Fruit fly (Drosophila melanogaster): ENCODE data around the gene pie.

The pie gene

DNA sequence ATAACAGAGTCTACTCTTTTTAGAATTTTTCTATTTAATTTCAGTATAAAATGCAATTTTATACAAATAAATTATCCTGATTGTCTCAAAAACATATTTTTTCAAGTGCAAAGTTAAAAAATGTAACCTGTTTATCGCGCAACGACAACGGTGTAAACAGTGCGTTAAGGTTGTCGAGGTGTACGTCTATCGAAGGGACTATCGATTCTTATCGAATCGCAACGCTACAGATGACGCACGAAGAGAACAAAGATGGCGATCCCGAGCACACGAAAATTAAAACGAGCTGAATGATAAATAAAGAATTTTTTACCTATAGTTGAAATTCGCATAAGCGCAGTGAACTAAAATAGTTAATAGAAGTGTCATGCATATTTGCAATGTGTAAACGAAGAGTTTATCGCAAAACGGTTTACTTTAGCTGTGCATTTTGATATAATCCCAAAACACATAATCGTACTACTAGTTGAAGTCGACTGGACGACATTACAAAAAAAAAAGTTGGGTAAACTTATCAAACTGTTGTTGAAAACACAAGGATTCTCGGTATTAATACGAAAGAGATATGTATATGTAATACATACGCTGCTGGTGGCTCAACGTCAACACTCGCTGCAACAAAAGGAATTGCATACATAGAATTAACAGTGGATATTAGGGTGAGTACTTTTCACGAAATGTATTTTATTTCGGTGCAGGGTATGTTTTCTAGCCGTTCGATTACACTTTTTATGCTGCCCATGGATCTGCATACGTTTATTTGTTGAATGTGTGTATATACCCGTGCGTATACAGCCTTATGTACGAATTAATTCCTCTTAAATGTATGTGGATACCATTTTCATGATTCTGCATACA is 34.5 kb downstream of the pie start, which contains the start of gene da (continued):
- peak; percentile 43 for TF ChIP-seq twi (tag; optimal IDR thresholded peaks at IDR 0.05)
- TF ChIP-seq trh (GFP tag; optimal IDR thresholded peaks at IDR 0.05): no peak
- TF ChIP-seq CG11504 (tag; optimal IDR thresholded peaks at IDR 0.05): peak; percentile 72
- TF ChIP-seq exex (tag; optimal IDR thresholded peaks at IDR 0.05): no peak
- peak; percentile 32 for TF ChIP-seq CG8089 (GFP tag; optimal IDR thresholded peaks at IDR 0.05)
- TF ChIP-seq PHDP (tag; optimal IDR thresholded peaks at IDR 0.05): peak; percentile 68
- TF ChIP-seq chinmo (GFP tag; IDR thresholded peaks at IDR 0.05; ENCODE audit: partially characterized antibody): 0 out of 4 replicates have a peak, but pooled peaks have one; percentile 52
- peak; percentile 50; the same call in 1 of the 2 replicates for TF ChIP-seq E2f1 (GFP tag; IDR thresholded peaks at IDR 0.05)
- no peak for TF ChIP-seq ham (GFP tag; IDR thresholded peaks at IDR 0.05)
- TF ChIP-seq CG4328 (GFP tag; optimal IDR thresholded peaks at IDR 0.05): no peak
- TF ChIP-seq CG17568 (GFP tag; optimal IDR thresholded peaks at IDR 0.05): peak; percentile 24
- no peak for TF ChIP-seq Nf-YA (GFP tag; IDR thresholded peaks at IDR 0.05)
- TF ChIP-seq CrebB (tag; optimal IDR thresholded peaks at IDR 0.05): peak; percentile 43
- TF ChIP-seq CG17361 (GFP tag; IDR thresholded peaks at IDR 0.05): peak; percentile 58; the same call in 1 of the 3 replicates
- no peak for TF ChIP-seq crol (GFP tag; IDR thresholded peaks at IDR 0.05)
- no peak for TF ChIP-seq luna (GFP tag; optimal IDR thresholded peaks at IDR 0.05)
- TF ChIP-seq CG6689 (GFP tag; IDR thresholded peaks at IDR 0.05): peak; percentile 64
- no peak for TF ChIP-seq sqz (GFP tag; optimal IDR thresholded peaks at IDR 0.05)
- TF ChIP-seq dmrt11E (tag; optimal IDR thresholded peaks at IDR 0.05): peak; percentile 65
- TF ChIP-seq Doc2 (GFP tag; IDR thresholded peaks at IDR 0.05): no peak
- TF ChIP-seq sr (GFP tag; IDR thresholded peaks at IDR 0.05): no peak
- no peak for TF ChIP-seq sc (optimal IDR thresholded peaks at IDR 0.05)
- no peak for TF ChIP-seq sc (GFP tag; optimal IDR thresholded peaks at IDR 0.05)
- peak; percentile 21 for TF ChIP-seq CG8388 (GFP tag; optimal IDR thresholded peaks at IDR 0.05)
- TF ChIP-seq CG7357 (GFP tag; IDR thresholded peaks at IDR 0.05): peak; percentile 97
- TF ChIP-seq Hmx (GFP tag; optimal IDR thresholded peaks at IDR 0.05): peak; percentile 49
- peak; percentile 49 for TF ChIP-seq CG13775 (GFP tag; optimal IDR thresholded peaks at IDR 0.05)
- no peak; the same call in 1 of the 2 replicates for TF ChIP-seq Rx (GFP tag; IDR thresholded peaks at IDR 0.05)
- peak; percentile 81 for TF ChIP-seq CG15479 (GFP tag; optimal IDR thresholded peaks at IDR 0.05)
- no peak; the same call in 2 of the 3 replicates for TF ChIP-seq otp (GFP tag; IDR thresholded peaks at IDR 0.05)
- peak; percentile 33 for TF ChIP-seq CG18764 (GFP tag; optimal IDR thresholded peaks at IDR 0.05)
- peak; percentile 31 for TF ChIP-seq gsb-n (tag; optimal IDR thresholded peaks at IDR 0.05)
- peak; percentile 5 for TF ChIP-seq Max (GFP tag; optimal IDR thresholded peaks at IDR 0.05)
- peak; percentile 62 for TF ChIP-seq tin (GFP tag; optimal IDR thresholded peaks at IDR 0.05)
- no peak for TF ChIP-seq CG12071 (GFP tag; optimal IDR thresholded peaks at IDR 0.05)
- TF ChIP-seq D (optimal IDR thresholded peaks at IDR 0.05): no peak
- no peak for TF ChIP-seq D (GFP tag; optimal IDR thresholded peaks at IDR 0.05)
- TF ChIP-seq MESR4 (GFP tag; optimal IDR thresholded peaks at IDR 0.05): peak; percentile 91
- TF ChIP-seq CG3065 (GFP tag; optimal IDR thresholded peaks at IDR 0.05): no peak
- TF ChIP-seq Hr39 (optimal IDR thresholded peaks at IDR 0.05): no peak
- peak; percentile 9 for TF ChIP-seq schlank (tag; optimal IDR thresholded peaks at IDR 0.05)
- no peak for TF ChIP-seq gt (GFP tag; IDR thresholded peaks at IDR 0.05)
- TF ChIP-seq E2f2 (GFP tag; IDR thresholded peaks at IDR 0.05): peak; percentile 47; the same call in 1 of the 2 replicates
- TF ChIP-seq sisA (GFP tag; IDR thresholded peaks at IDR 0.05): no peak; the same call in 1 of the 2 replicates
- TF ChIP-seq Hey (tag; optimal IDR thresholded peaks at IDR 0.05): no peak
- peak; percentile 7 for TF ChIP-seq CG31388 (GFP tag; optimal IDR thresholded peaks at IDR 0.05)
- peak; percentile 60 for TF ChIP-seq tap (tag; optimal IDR thresholded peaks at IDR 0.05)
- TF ChIP-seq CG2120 (GFP tag; optimal IDR thresholded peaks at IDR 0.05): peak; percentile 79
- TF ChIP-seq lab (GFP tag; optimal IDR thresholded peaks at IDR 0.05): no peak
- peak; percentile 42; the same call in 1 of the 3 replicates for TF ChIP-seq ase (GFP tag; IDR thresholded peaks at IDR 0.05)
